Worm (Caenorhabditis elegans): Measurements from ENCODE around the gene srh-60.

- no peak for TF ChIP-seq ceh-20 (GFP tag; IDR thresholded peaks at IDR 0.05)
- TF ChIP-seq ZK546.5 (tag; optimal IDR thresholded peaks at IDR 0.05) = no peak
- no peak for TF ChIP-seq lin-13 (GFP tag; optimal IDR thresholded peaks at IDR 0.05)
- TF ChIP-seq daf-16 (GFP tag; optimal IDR thresholded peaks at IDR 0.05) = no peak
- peak; percentile 28 for TF ChIP-seq daf-16 (tag; optimal IDR thresholded peaks at IDR 0.05)
- no peak for TF ChIP-seq daf-12 (tag; optimal IDR thresholded peaks at IDR 0.05)
- no peak for TF ChIP-seq fkh-10 (GFP tag; optimal IDR thresholded peaks at IDR 0.05)
- TF ChIP-seq skn-1 (tag; optimal IDR thresholded peaks at IDR 0.05) = no peak
- no peak for TF ChIP-seq snpc-4 (tag; optimal IDR thresholded peaks at IDR 0.05)
- no peak for TF ChIP-seq T20F7.1 (GFP tag; optimal IDR thresholded peaks at IDR 0.05)
These were observed 33.1 kb upstream of the srh-60 start, which contains the start of gene W10G11.19 for ce11 chrII:3550352-3550751.

All from whole organism, L4 larva.